Worm (Caenorhabditis elegans): ENCODE measurements around the gene R12C12.6.
A peak's percentile ranks its signal among the peaks of the same experiment; 100 is the strongest.

R12C12.6 gene

DNA sequence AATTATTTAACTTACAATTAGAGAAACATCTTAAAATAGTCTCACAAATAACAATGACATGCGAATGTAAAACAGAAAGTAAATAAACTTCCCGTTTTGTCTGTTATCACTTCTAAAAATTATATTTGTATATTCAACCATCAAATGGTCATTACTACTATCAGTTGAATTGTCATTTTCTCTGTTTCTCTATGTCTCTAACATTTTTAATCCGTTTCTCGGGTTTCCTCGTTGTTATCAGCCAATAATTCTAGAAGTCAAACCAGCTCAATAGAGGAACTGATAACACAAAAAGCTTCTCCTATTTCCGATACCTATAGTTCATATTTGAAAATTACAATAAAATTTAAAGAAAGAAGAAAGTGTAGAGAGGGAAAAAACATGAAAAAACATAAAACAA, 21.0 kb downstream of the R12C12.6 start:
- TF ChIP-seq ceh-9 (tag; optimal IDR thresholded peaks at IDR 0.05) (no peak), nhr-237 (tag; optimal IDR thresholded peaks at IDR 0.05) (no peak), nhr-76 (tag; optimal IDR thresholded peaks at IDR 0.05) (no peak), ceh-82 (tag; optimal IDR thresholded peaks at IDR 0.05) (no peak), ama-1 (optimal IDR thresholded peaks at IDR 0.05) (no peak), elt-2 (tag; optimal IDR thresholded peaks at IDR 0.05) (peak; percentile 100), skn-1 (tag; optimal IDR thresholded peaks at IDR 0.05) (peak; percentile 76), egl-27 (tag; optimal IDR thresholded peaks at IDR 0.05) (peak; percentile 69), pha-4 (tag; optimal IDR thresholded peaks at IDR 0.05) (peak; percentile 87), lsy-12 (tag; optimal IDR thresholded peaks at IDR 0.05) (no peak), jun-1 (tag; optimal IDR thresholded peaks at IDR 0.05) (peak; percentile 92), pqm-1 (tag; optimal IDR thresholded peaks at IDR 0.05) (peak; percentile 100), nhr-25 (tag; optimal IDR thresholded peaks at IDR 0.05) (no peak), snpc-4 (tag; optimal IDR thresholded peaks at IDR 0.05) (no peak), ceh-28 (tag; optimal IDR thresholded peaks at IDR 0.05) (peak; percentile 46), R02D3.7 (tag; optimal IDR thresholded peaks at IDR 0.05) (no peak)

DNA sequence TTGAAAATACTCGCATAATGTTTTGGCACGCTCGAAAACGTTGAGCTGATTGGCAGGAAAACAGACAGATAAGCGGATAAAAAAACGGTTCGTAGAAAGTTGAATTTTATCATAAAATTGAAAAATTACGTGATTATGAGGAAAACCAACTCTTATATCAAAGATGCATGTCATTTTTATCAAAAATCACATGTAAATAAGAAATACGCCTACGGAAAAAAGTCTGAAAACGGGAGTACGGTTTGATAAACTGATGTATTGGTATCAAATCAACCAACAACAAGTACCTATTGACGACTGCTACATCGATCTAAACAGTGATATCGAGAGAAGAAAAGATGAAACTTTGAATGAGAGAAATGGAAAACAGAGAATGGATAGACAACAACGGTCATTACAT, 22.0 kb downstream of the R12C12.6 start:
- TF ChIP-seq pqm-1 (tag; optimal IDR thresholded peaks at IDR 0.05) (peak; percentile 51), pha-4 (tag; optimal IDR thresholded peaks at IDR 0.05) (peak; percentile 49), elt-2 (tag; optimal IDR thresholded peaks at IDR 0.05) (peak; percentile 90), nhr-11 (tag; optimal IDR thresholded peaks at IDR 0.05) (no peak)

DNA sequence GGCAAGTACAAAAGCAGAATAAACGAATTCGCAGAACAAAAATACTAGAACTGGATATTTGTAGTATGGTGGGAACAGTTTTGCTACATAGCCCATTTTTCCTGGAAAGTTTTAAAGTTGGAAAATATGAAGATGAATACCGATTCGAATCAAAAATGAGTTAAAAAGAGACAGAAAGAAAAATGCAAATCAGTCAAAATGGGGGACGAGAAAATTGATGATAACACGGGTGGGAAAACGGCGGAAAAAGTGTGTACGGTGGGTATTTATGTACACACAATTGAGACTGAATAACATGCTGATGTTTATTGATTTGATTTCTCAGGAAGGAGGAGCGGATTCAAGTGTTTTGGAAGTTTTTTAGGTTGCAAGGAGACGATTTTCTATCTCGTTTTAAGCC, 22.8 kb downstream of the R12C12.6 start, which contains the start of gene R12C12.9:
Gene R12C12.9 (minus strand): TSS at position 101 of the 400 bp plus-strand sequence.
- TF ChIP-seq ceh-9 (tag; optimal IDR thresholded peaks at IDR 0.05) (no peak), elt-2 (tag; optimal IDR thresholded peaks at IDR 0.05) (peak; percentile 29)

DNA sequence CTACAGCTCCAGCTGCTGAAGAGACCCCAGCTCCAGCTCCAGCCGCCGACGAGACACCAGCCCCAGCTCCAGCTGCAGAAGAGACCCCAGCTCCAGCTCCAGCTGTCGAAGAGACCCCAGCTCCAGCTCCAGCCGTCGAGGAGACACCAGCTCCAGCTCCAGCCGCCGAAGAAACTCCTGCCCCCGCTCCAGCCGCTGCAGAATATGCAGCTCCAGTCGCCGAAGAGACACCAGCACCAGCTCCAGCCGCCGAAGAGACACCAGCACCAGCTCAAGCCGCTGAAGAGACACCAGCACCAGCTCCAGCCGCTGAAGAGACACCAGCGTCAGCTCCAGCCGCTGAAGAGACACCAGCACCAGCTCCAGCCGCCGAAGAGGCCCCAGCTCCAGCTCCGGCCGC, 25.1 kb downstream of the R12C12.6 start:
- TF ChIP-seq nhr-67 (tag; optimal IDR thresholded peaks at IDR 0.05), result no peak
- TF ChIP-seq lin-39 (tag; optimal IDR thresholded peaks at IDR 0.05), result no peak
- TF ChIP-seq tbx-2 (tag; optimal IDR thresholded peaks at IDR 0.05), result no peak
- no peak for TF ChIP-seq fkh-10 (GFP tag; optimal IDR thresholded peaks at IDR 0.05)
- no peak for TF ChIP-seq ceh-82 (tag; optimal IDR thresholded peaks at IDR 0.05)
- TF ChIP-seq egl-5 (tag; optimal IDR thresholded peaks at IDR 0.05), result no peak
- no peak for TF ChIP-seq mdl-1 (tag; optimal IDR thresholded peaks at IDR 0.05)
- no peak for TF ChIP-seq nhr-25 (tag; optimal IDR thresholded peaks at IDR 0.05)
- TF ChIP-seq nhr-237 (tag; optimal IDR thresholded peaks at IDR 0.05), result no peak
- TF ChIP-seq nhr-28 (tag; optimal IDR thresholded peaks at IDR 0.05), result no peak
- TF ChIP-seq ceh-28 (tag; optimal IDR thresholded peaks at IDR 0.05), result no peak
- TF ChIP-seq unc-39 (tag; optimal IDR thresholded peaks at IDR 0.05), result no peak
- TF ChIP-seq pqm-1 (tag; optimal IDR thresholded peaks at IDR 0.05), result no peak
- no peak for TF ChIP-seq daf-12 (tag; optimal IDR thresholded peaks at IDR 0.05)
- no peak for TF ChIP-seq ama-1 (optimal IDR thresholded peaks at IDR 0.05)

DNA sequence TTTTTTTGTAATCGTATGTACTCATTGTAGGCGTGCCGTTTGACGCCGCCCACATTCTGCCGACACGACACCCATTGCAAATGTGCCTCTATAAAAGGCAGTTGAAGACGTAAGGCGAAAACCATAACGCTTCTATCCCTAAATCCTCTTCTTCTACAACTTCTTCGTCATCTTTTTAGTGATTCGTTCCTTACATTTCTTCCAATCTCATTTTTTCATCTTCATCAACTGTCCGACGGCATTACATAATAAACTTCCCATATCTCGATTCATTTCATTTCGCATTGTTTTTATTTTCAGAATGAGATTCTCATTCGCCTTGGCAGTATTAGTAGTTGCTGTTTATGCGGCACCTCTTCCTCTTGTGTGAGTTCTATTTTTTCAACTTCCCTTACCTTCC, 27.3 kb downstream of the R12C12.6 start, which contains the start of gene ZK84.1:
Gene ZK84.1 (plus strand): TSS at position 301 of the 400 bp plus-strand sequence.
- no peak for TF ChIP-seq aly-2 (tag; optimal IDR thresholded peaks at IDR 0.05)
- no peak for TF ChIP-seq nhr-11 (tag; optimal IDR thresholded peaks at IDR 0.05)
- TF ChIP-seq snpc-4 (tag; optimal IDR thresholded peaks at IDR 0.05), result no peak
- TF ChIP-seq fkh-2 (tag; optimal IDR thresholded peaks at IDR 0.05), result no peak
- no peak for TF ChIP-seq hmg-11 (tag; optimal IDR thresholded peaks at IDR 0.05)
- TF ChIP-seq elt-2 (tag; optimal IDR thresholded peaks at IDR 0.05), result no peak
- no peak for TF ChIP-seq lin-39 (tag; optimal IDR thresholded peaks at IDR 0.05)
- TF ChIP-seq elt-3 (tag; optimal IDR thresholded peaks at IDR 0.05), result no peak
- no peak for TF ChIP-seq nhr-12 (tag; optimal IDR thresholded peaks at IDR 0.05)
- no peak for TF ChIP-seq unc-39 (tag; optimal IDR thresholded peaks at IDR 0.05)
- TF ChIP-seq nhr-237 (tag; optimal IDR thresholded peaks at IDR 0.05), result no peak
- no peak for TF ChIP-seq ZK546.5 (tag; optimal IDR thresholded peaks at IDR 0.05)

DNA sequence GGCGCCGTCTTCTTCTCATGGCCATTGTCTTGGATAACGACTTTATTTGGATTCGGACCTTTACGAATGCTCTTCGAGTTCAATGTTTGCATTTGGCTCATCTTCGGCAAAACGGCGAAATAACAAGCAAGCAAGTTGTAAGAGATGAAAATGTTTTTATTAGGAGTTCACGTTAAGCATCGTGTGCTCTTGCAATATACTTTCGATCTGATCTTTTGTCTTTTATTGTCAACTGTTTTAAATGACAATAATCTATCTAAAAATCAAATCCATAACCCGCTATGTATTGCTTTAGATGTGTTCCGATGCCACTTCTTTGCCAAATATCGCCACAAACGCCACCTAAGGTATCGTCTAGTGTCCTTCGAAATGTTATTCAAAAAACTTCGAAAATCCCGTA, 31.3 kb downstream of the R12C12.6 start, which contains the start of gene ZK84.5:
Gene ZK84.5 (minus strand): TSS at position 101 of the 400 bp plus-strand sequence.
- no peak for TF ChIP-seq egl-27 (tag; optimal IDR thresholded peaks at IDR 0.05)
